Fruit fly (Drosophila melanogaster) whole organism, wandering third instar larva: ENCODE results near the gene Mtp.
A peak's percentile ranks its signal among the peaks of the same experiment; 100 is the strongest.

Source experiments
- Hr83 ChIP-seq: fragments of 200-300 bp; sonication (Bioruptor generic); optimal IDR thresholded peaks from 2 replicates; lab custom pipeline; 2016; ENCODE audit warnings: missing biosample characterization, mild to moderate bottlenecking, missing genetic modification characterization, moderate library complexity; ENCODE audit not compliant: poor library complexity, severe bottlenecking
- N ChIP-seq: fragments of >200 bp; optimal IDR thresholded peaks from 2 replicates; lab custom pipeline; 2018; ENCODE audit warnings: missing biosample characterization, missing external identifiers, missing genetic modification characterization
- OdsH ChIP-seq: fragments of 200-800 bp; sonication (Bioruptor generic); optimal IDR thresholded peaks from 2 replicates; lab custom pipeline; 2016; ENCODE audit warnings: missing biosample characterization, mild to moderate bottlenecking, missing genetic modification characterization
- Rel ChIP-seq, 2 experiments: fragments of 200-800 bp; sonication (Bioruptor generic) in 1 of 2; optimal IDR thresholded peaks; 2 replicates in 1 of 2; 3 replicates in 1 of 2; lab custom pipeline; 2016 to 2019; ENCODE audit warnings: mild to moderate bottlenecking in 2 of 2, missing biosample characterization in 2 of 2, missing genetic modification characterization in 2 of 2, moderate library complexity in 1 of 2
- Vsx2 ChIP-seq: fragments of 200-300, 225-300 bp; sonication (Bioruptor generic); optimal IDR thresholded peaks from 2 replicates; lab custom pipeline; 2018; ENCODE audit warnings: missing biosample characterization, missing genetic modification characterization; ENCODE audit not compliant: partially characterized antibody
- dl ChIP-seq, 2 experiments: fragments of 175-275, 200-275 bp in 1 of 2; fragments of 200-275 bp in 1 of 2; sonication (Bioruptor generic); optimal IDR thresholded peaks; lab custom pipeline; 2018; ENCODE audit warnings: mild to moderate bottlenecking in 2 of 2, missing biosample characterization in 2 of 2, missing genetic modification characterization in 2 of 2, moderate library complexity in 2 of 2; ENCODE audit not compliant: partially characterized antibody in 2 of 2, insufficient read depth in 1 of 2
- dsf ChIP-seq: sonication (Bioruptor generic); optimal IDR thresholded peaks from 2 replicates; lab custom pipeline; 2016; ENCODE audit warnings: missing biosample characterization, missing genetic modification characterization, borderline replicate concordance
- h ChIP-seq: fragments of 200-800 bp; sonication (Bioruptor generic); optimal IDR thresholded peaks from 3 replicates; lab custom pipeline; 2016; ENCODE audit warnings: missing biosample characterization, mild to moderate bottlenecking, missing genetic modification characterization
- tai ChIP-seq: sonication (Bioruptor generic); optimal IDR thresholded peaks from 2 replicates; lab custom pipeline; 2016; ENCODE audit warnings: missing biosample characterization, missing genetic modification characterization

DNA sequence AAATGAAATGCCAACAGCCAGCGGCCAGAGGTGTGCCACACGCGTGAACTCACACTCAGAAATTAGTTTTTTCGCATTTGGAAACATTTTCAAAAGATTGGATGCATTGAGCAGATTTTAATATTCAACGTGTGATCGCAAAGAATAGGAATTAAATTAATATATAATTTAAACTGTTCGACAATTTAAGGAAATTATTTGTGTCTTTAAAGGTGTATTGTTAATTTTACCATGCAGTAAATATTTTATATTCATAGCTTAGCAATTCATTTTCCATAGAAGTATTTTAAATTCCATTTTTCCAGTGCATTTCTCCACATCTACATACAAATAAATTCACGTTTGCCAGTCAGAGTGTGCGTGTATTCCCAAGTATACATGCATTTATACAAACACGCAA, 17.0 kb upstream of the Mtp start:
- peak; percentile 26 for TF ChIP-seq OdsH (GFP tag; lab: Kevin White, UChicago)
- TF ChIP-seq h (GFP tag; lab: Kevin White, UChicago): no peak
- no peak for TF ChIP-seq dl (GFP tag; optimal IDR thresholded peaks at IDR 0.05; lab: Kevin White, UChicago; ENCODE audit: insufficient read depth in 1 of 2, partially characterized antibody in 2 of 2)
- no peak for TF ChIP-seq Hr83 (GFP tag; lab: Kevin White, UChicago)
- no peak for TF ChIP-seq tai (GFP tag; lab: Kevin White, UChicago)
- TF ChIP-seq Vsx2 (GFP tag; lab: Kevin White, UChicago): no peak
- no peak for TF ChIP-seq dsf (GFP tag; lab: Kevin White, UChicago)
- no peak for TF ChIP-seq Rel (GFP tag; optimal IDR thresholded peaks at IDR 0.05; lab: Kevin White, UChicago)
- TF ChIP-seq Rel (tag; optimal IDR thresholded peaks at IDR 0.05; lab: Kevin White, UChicago): no peak
- TF ChIP-seq N: no peak
